Worm (Caenorhabditis elegans): ENCODE results near the gene dos-1.

The dos-1 gene

ce11 chrIII:9103643-9104042, at the start of gene dos-1:
TSS of gene dos-1 (plus strand) at chrIII:9103943.
- no peak for TF ChIP-seq unc-62 (GFP tag; optimal IDR thresholded peaks at IDR 0.05)

ce11 chrIII:9054414-9055147, 49.2 kb upstream of the dos-1 start, which contains the start of gene cls-2:
TSS of gene cls-2 (plus strand) at chrIII:9055048.
- TF ChIP-seq unc-62 (GFP tag; optimal IDR thresholded peaks at IDR 0.05) = no peak

- no peak for TF ChIP-seq unc-62 (GFP tag; optimal IDR thresholded peaks at IDR 0.05)
Observed at ce11 chrIII:9058959-9059534, 44.7 kb upstream of the dos-1 start, which contains the start of gene gst-1. TSS of gene gst-1 (plus strand) at chrIII:9059331.

- TF ChIP-seq unc-62 (GFP tag; optimal IDR thresholded peaks at IDR 0.05) = no peak
Observed at ce11 chrIII:9060267-9060666, 43.5 kb upstream of the dos-1 start.

- no peak for TF ChIP-seq unc-62 (GFP tag; optimal IDR thresholded peaks at IDR 0.05)
Observed at ce11 chrIII:9069712-9070111, 34.0 kb upstream of the dos-1 start.

- TF ChIP-seq unc-62 (GFP tag; optimal IDR thresholded peaks at IDR 0.05) = no peak
Observed at ce11 chrIII:9071372-9071771, 32.4 kb upstream of the dos-1 start, which contains the start of gene lin-12. TSS of gene lin-12 (minus strand) at chrIII:9071472.

ce11 chrIII:9072704-9073103, 31.0 kb upstream of the dos-1 start:
- no peak for TF ChIP-seq unc-62 (GFP tag; optimal IDR thresholded peaks at IDR 0.05)

ce11 chrIII:9075539-9075938, 28.2 kb upstream of the dos-1 start, which contains the start of gene F02A9.7:
TSS of gene F02A9.7 (minus strand) at chrIII:9075639.
- TF ChIP-seq unc-62 (GFP tag; optimal IDR thresholded peaks at IDR 0.05) = no peak

ce11 chrIII:9077708-9078107, 26.0 kb upstream of the dos-1 start, which contains the start of gene F02A9.1:
TSS of gene F02A9.1 (minus strand) at chrIII:9077808.
- TF ChIP-seq unc-62 (GFP tag; optimal IDR thresholded peaks at IDR 0.05) = no peak

ce11 chrIII:9080127-9080526, 23.6 kb upstream of the dos-1 start:
- no peak for TF ChIP-seq unc-62 (GFP tag; optimal IDR thresholded peaks at IDR 0.05)

ce11 chrIII:9081055-9081454, 22.7 kb upstream of the dos-1 start, which contains the start of gene far-1:
TSS of gene far-1 (minus strand) at chrIII:9081179.
- TF ChIP-seq unc-62 (GFP tag; optimal IDR thresholded peaks at IDR 0.05) = no peak

- no peak for TF ChIP-seq unc-62 (GFP tag; optimal IDR thresholded peaks at IDR 0.05)
Observed at ce11 chrIII:9081763-9082162, 22.0 kb upstream of the dos-1 start, which contains the start of gene far-2. TSS of gene far-2 (plus strand) at chrIII:9081828.

- no peak for TF ChIP-seq unc-62 (GFP tag; optimal IDR thresholded peaks at IDR 0.05)
Observed at ce11 chrIII:9083118-9083517, 20.6 kb upstream of the dos-1 start.

- no peak for TF ChIP-seq unc-62 (GFP tag; optimal IDR thresholded peaks at IDR 0.05)
Observed at ce11 chrIII:9084329-9084728, 19.4 kb upstream of the dos-1 start.

ce11 chrIII:9089325-9089823, 14.4 kb upstream of the dos-1 start, which contains the start of the genes mccc-2 and mrpl-44:
TSS of gene mccc-2 (minus strand) at chrIII:9089375.
TSS of gene mrpl-44 (minus strand) at chrIII:9089375.
- TF ChIP-seq unc-62 (GFP tag; optimal IDR thresholded peaks at IDR 0.05) = no peak

All from whole organism, dauer.